Worm (Caenorhabditis elegans) whole organism, late embryonic: ENCODE data around the gene K02E7.10.

Source experiments
- C08G9.2 ChIP-seq: sonication (generic microtip); optimal IDR thresholded peaks from 2 replicates; lab custom pipeline; 2016; ENCODE audit warnings: mild to moderate bottlenecking, missing genetic modification characterization, moderate library complexity, missing compliant biosample characterization
- C38D4.7 ChIP-seq: fragments of 200-800 bp; sonication (Bioruptor generic); optimal IDR thresholded peaks from 2 replicates; lab custom pipeline; 2018; ENCODE audit warnings: mild to moderate bottlenecking, missing genetic modification characterization, moderate library complexity, missing compliant biosample characterization
- F13H6.1 ChIP-seq: sonication (generic microtip); optimal IDR thresholded peaks from 2 replicates; lab custom pipeline; 2016; ENCODE audit warnings: missing genetic modification characterization, missing compliant biosample characterization
- K09A11.1 ChIP-seq: sonication (generic microtip); optimal IDR thresholded peaks from 2 replicates; lab custom pipeline; 2017; ENCODE audit warnings: antibody characterized with exemption, mild to moderate bottlenecking, missing genetic modification characterization, missing compliant biosample characterization; ENCODE audit not compliant: insufficient read depth
- T23F11.4 ChIP-seq: fragments of 200-800 bp; sonication (Bioruptor generic); optimal IDR thresholded peaks from 2 replicates; lab custom pipeline; 2018; ENCODE audit warnings: mild to moderate bottlenecking, missing genetic modification characterization, missing compliant biosample characterization
- ceh-14 ChIP-seq: sonication (generic microtip); optimal IDR thresholded peaks from 2 replicates; lab custom pipeline; 2016; ENCODE audit warnings: missing genotype, missing genetic modification characterization, missing compliant biosample characterization
- ceh-18 ChIP-seq: sonication (generic microtip); optimal IDR thresholded peaks from 2 replicates; lab custom pipeline; 2016; ENCODE audit warnings: missing genetic modification characterization, missing compliant biosample characterization
- ceh-22 ChIP-seq: sonication (generic microtip); optimal IDR thresholded peaks from 2 replicates; lab custom pipeline; 2017; ENCODE audit warnings: missing biosample characterization, missing genetic modification characterization
- ceh-24 ChIP-seq: sonication (generic microtip); optimal IDR thresholded peaks from 2 replicates; lab custom pipeline; 2016; ENCODE audit warnings: mild to moderate bottlenecking, missing genetic modification characterization, missing compliant biosample characterization
- ceh-31 ChIP-seq: sonication (generic microtip); optimal IDR thresholded peaks from 2 replicates; lab custom pipeline; 2016; ENCODE audit warnings: missing genetic modification characterization, missing compliant biosample characterization
- ceh-48 ChIP-seq: sonication (generic microtip); optimal IDR thresholded peaks from 2 replicates; lab custom pipeline; 2016; ENCODE audit warnings: missing genetic modification characterization, inconsistent platforms, missing compliant biosample characterization
- ceh-9 ChIP-seq: sonication (generic microtip); optimal IDR thresholded peaks from 2 replicates; lab custom pipeline; 2016; ENCODE audit warnings: mild to moderate bottlenecking, missing genetic modification characterization, inconsistent platforms, missing compliant biosample characterization
- che-1 ChIP-seq: sonication (generic microtip); optimal IDR thresholded peaks from 2 replicates; lab custom pipeline; 2016; ENCODE audit warnings: mild to moderate bottlenecking, missing genetic modification characterization, missing compliant biosample characterization
- elt-2 ChIP-seq: sonication (generic microtip); optimal IDR thresholded peaks from 2 replicates; lab custom pipeline; 2016; ENCODE audit warnings: missing genetic modification reagents, missing genetic modification characterization, missing compliant biosample characterization
- elt-4 ChIP-seq: sonication (generic microtip); optimal IDR thresholded peaks from 2 replicates; lab custom pipeline; 2016; ENCODE audit warnings: missing genetic modification characterization, missing compliant biosample characterization
- hlh-13 ChIP-seq: fragments of 200-800 bp; sonication (Bioruptor generic); optimal IDR thresholded peaks from 2 replicates; lab custom pipeline; 2018; ENCODE audit warnings: mild to moderate bottlenecking, missing genetic modification characterization, missing compliant biosample characterization
- hlh-8 ChIP-seq: sonication (generic microtip); optimal IDR thresholded peaks from 2 replicates; lab custom pipeline; 2016; ENCODE audit warnings: missing genotype, missing genetic modification characterization, missing compliant biosample characterization
- lim-6 ChIP-seq: sonication (generic microtip); optimal IDR thresholded peaks from 2 replicates; lab custom pipeline; 2016; ENCODE audit warnings: missing genetic modification characterization, missing compliant biosample characterization
- madf-2 ChIP-seq: sonication (generic microtip); optimal IDR thresholded peaks from 2 replicates; lab custom pipeline; 2017; ENCODE audit warnings: missing genetic modification characterization, missing compliant biosample characterization
- nfya-1 ChIP-seq: sonication (generic microtip); optimal IDR thresholded peaks from 2 replicates; lab custom pipeline; 2017; ENCODE audit warnings: missing genetic modification characterization, mild to moderate bottlenecking, missing compliant biosample characterization, antibody characterized with exemption, moderate library complexity
- nhr-11 ChIP-seq: fragments of 150-350 bp; optimal IDR thresholded peaks from 2 replicates; lab custom pipeline; 2014; ENCODE audit warnings: missing biosample characterization, missing genetic modification characterization
- nhr-232 ChIP-seq: sonication (generic microtip); optimal IDR thresholded peaks from 2 replicates; lab custom pipeline; 2016; ENCODE audit warnings: missing genetic modification characterization, missing compliant biosample characterization
- odd-2 ChIP-seq: sonication (generic microtip); optimal IDR thresholded peaks from 2 replicates; lab custom pipeline; 2017; ENCODE audit warnings: antibody characterized with exemption, mild to moderate bottlenecking, missing genetic modification characterization, missing compliant biosample characterization
- pax-1 ChIP-seq: fragments of 150-350 bp; optimal IDR thresholded peaks from 2 replicates; lab custom pipeline; 2014; ENCODE audit warnings: missing biosample characterization, missing genetic modification characterization
- pha-2 ChIP-seq: sonication (generic microtip); optimal IDR thresholded peaks from 2 replicates; lab custom pipeline; 2017; ENCODE audit warnings: mild to moderate bottlenecking, missing genetic modification characterization, missing compliant biosample characterization
- pha-4 ChIP-seq: fragments of 150-350 bp; optimal IDR thresholded peaks from 2 replicates; lab custom pipeline; 2018; ENCODE audit warnings: missing biosample characterization, missing genetic modification reagents, missing genetic modification characterization
- pqm-1 ChIP-seq: sonication (generic microtip); optimal IDR thresholded peaks from 2 replicates; lab custom pipeline; 2016; ENCODE audit warnings: missing genetic modification characterization, missing compliant biosample characterization
- rnt-1 ChIP-seq: sonication (generic microtip); optimal IDR thresholded peaks from 2 replicates; lab custom pipeline; 2016; ENCODE audit warnings: missing genetic modification characterization, missing compliant biosample characterization
- sox-2 ChIP-seq: fragments of 200-800 bp; sonication (Bioruptor generic); IDR thresholded peaks from 2 replicates; pipeline ENCODE4 v1.3.6; 2022; ENCODE audit warnings: missing genetic modification reagents, missing genetic modification characterization, missing compliant biosample characterization
- tbx-2 ChIP-seq: sonication (generic microtip); optimal IDR thresholded peaks from 2 replicates; lab custom pipeline; 2016; ENCODE audit warnings: missing genetic modification characterization, missing compliant biosample characterization
- unc-3 ChIP-seq, 2 experiments: fragments of 200-800 bp in 1 of 2; sonication (Bioruptor generic) in 1 of 2; sonication (generic microtip) in 1 of 2; conservative IDR thresholded peaks in 1 of 2; optimal IDR thresholded peaks in 1 of 2; 2 replicates each; pipeline versions ENCODE4 v1.3.6 to Lab custom; 2016 to 2022; ENCODE audit warnings: missing compliant biosample characterization in 2 of 2, missing genetic modification characterization in 2 of 2, missing genetic modification reagents in 1 of 2
- unc-42 ChIP-seq: sonication (generic microtip); optimal IDR thresholded peaks from 2 replicates; lab custom pipeline; 2016; ENCODE audit warnings: missing genotype, missing genetic modification characterization, missing compliant biosample characterization
- ztf-16 ChIP-seq: sonication (generic microtip); optimal IDR thresholded peaks from 2 replicates; lab custom pipeline; 2017; ENCODE audit warnings: missing genetic modification characterization, missing compliant biosample characterization

The K02E7.10 gene

DNA sequence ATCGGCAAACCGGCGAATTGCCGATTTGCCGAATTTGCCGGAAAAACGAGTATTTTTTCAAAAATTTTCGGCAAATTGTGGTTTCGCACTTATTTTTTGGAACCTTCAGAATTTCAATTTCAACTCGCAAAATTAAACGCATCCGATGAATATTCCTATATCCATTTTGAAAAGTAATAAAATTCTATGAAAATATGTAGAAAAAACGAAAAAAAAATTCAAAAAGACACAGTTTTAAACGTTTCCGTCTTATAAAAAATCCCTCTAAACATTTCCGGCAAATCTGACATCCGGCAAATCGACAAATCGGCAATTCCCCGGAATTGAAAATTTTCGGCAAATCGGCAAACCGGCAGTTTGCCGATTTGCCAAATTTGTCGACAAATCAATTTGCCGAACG, 21.1 kb downstream of the K02E7.10 start, which contains the start of gene str-148:
Gene str-148, plus strand, starts transcription at position 301 of the 400 bp plus-strand sequence.
- no peak for TF ChIP-seq hlh-8 (tag; lab: Kevin White, UChicago)
- TF ChIP-seq nhr-11 (tag; lab: Kevin White, UChicago) = no peak
- TF ChIP-seq elt-2 (tag; lab: Kevin White, UChicago) = no peak
- TF ChIP-seq pha-4 (tag; lab: Kevin White, UChicago) = no peak
- no peak for TF ChIP-seq tbx-2 (tag; lab: Kevin White, UChicago)
- no peak for TF ChIP-seq ceh-24
- no peak for TF ChIP-seq T23F11.4 (GFP tag; lab: Kevin White, UChicago)
- no peak for TF ChIP-seq ceh-22 (tag; lab: Kevin White, UChicago)
- no peak for TF ChIP-seq unc-3 (GFP tag; conservative IDR thresholded peaks at IDR 0.05; lab: Robert Waterston, UW)
- no peak for TF ChIP-seq unc-3 (tag; optimal IDR thresholded peaks at IDR 0.05; lab: Kevin White, UChicago)
- no peak for TF ChIP-seq ceh-18
- no peak for TF ChIP-seq ceh-14 (tag; lab: Kevin White, UChicago)
- TF ChIP-seq pqm-1 (tag; lab: Kevin White, UChicago) = no peak
- no peak for TF ChIP-seq C08G9.2 (tag; lab: Kevin White, UChicago)
- no peak for TF ChIP-seq C38D4.7 (GFP tag; lab: Kevin White, UChicago)
- TF ChIP-seq nfya-1 (tag; lab: Kevin White, UChicago) = no peak
- TF ChIP-seq F13H6.1 = no peak
- no peak for TF ChIP-seq ceh-9

DNA sequence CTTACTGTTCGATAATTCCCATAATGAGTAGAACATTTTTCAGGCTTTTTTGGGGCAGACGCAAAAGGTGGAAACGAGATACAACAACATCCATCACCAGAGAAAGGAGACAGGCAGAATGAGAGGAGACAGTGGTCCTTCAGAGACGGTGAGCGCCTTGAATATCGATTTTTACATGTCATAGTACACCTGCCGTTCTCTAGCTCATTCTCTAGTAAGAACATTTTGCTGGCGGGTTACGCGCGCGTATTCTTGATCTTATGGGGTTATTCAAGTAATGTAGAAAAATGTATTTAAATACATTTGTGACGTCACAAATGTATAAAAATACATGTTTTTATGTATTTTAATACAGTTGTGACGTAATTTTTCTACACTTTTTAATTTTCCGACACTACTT, 22.9 kb downstream of the K02E7.10 start, which contains the start of gene fbxb-45:
Gene fbxb-45, minus strand, starts transcription at position 101 of the 400 bp plus-strand sequence.
- TF ChIP-seq ceh-48 (tag; lab: Kevin White, UChicago) = peak; percentile 9

DNA sequence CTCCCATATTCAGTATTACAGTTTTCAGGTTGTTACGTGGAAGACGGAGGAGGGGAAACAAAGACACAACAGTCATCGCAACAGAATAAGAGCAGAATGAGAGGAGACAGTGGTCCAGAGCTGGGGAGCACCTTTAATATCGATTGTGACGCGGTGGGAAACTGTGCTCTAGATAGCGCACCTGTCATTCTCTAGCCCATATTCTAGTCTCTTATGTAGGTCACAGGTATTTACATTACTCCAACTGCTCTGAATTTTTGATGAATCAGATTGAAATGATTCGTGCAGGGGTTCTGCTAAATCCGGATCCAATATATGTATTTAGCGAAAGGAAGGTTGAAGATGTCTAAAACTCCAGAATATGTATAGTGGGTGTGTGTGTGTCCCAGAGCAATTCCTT, 24.6 kb downstream of the K02E7.10 start, which contains the start of gene fbxb-41:
Gene fbxb-41, minus strand, starts transcription at position 101 of the 400 bp plus-strand sequence.
- no peak for TF ChIP-seq lim-6 (tag; lab: Kevin White, UChicago)
- no peak for TF ChIP-seq elt-4
- no peak for TF ChIP-seq pax-1 (tag; lab: Kevin White, UChicago)
- no peak for TF ChIP-seq unc-3 (GFP tag; conservative IDR thresholded peaks at IDR 0.05; lab: Robert Waterston, UW)
- no peak for TF ChIP-seq unc-3 (tag; optimal IDR thresholded peaks at IDR 0.05; lab: Kevin White, UChicago)
- no peak for TF ChIP-seq ztf-16
- TF ChIP-seq tbx-2 (tag; lab: Kevin White, UChicago) = no peak
- no peak for TF ChIP-seq madf-2 (tag; lab: Kevin White, UChicago)
- no peak for TF ChIP-seq pha-2 (tag; lab: Kevin White, UChicago)

DNA sequence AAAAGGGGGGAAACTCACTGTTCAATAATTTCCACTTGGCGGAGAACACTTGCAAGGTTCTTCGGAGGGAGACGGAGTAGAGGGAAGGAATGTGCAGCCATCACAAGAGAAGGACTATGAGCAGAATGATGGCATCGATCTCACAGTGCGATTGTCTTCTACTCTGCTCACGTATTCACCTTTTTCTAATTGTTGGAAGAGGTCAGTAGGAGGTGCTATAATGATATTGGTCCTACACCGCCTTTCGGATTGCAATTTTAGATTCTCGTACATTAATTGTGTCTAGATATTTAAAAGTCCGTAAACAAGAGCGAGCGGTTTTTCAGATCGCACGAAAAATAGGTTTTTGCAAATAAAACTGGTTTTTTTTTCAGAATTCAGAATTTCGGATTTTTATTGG, 26.3 kb downstream of the K02E7.10 start, which contains the start of gene fbxb-39:
Gene fbxb-39, minus strand, starts transcription at position 101 of the 400 bp plus-strand sequence.
- TF ChIP-seq lim-6 (tag; lab: Kevin White, UChicago) = no peak
- TF ChIP-seq unc-3 (GFP tag; conservative IDR thresholded peaks at IDR 0.05; lab: Robert Waterston, UW) = no peak
- TF ChIP-seq unc-3 (tag; optimal IDR thresholded peaks at IDR 0.05; lab: Kevin White, UChicago) = no peak
- TF ChIP-seq ceh-31 (tag; lab: Kevin White, UChicago) = no peak
- TF ChIP-seq unc-42 (tag; lab: Kevin White, UChicago) = no peak
- TF ChIP-seq nhr-232 (tag; lab: Kevin White, UChicago) = no peak
- TF ChIP-seq K09A11.1 (tag; lab: Kevin White, UChicago) = no peak
- no peak for TF ChIP-seq sox-2 (GFP tag; lab: Robert Waterston, UW)

DNA sequence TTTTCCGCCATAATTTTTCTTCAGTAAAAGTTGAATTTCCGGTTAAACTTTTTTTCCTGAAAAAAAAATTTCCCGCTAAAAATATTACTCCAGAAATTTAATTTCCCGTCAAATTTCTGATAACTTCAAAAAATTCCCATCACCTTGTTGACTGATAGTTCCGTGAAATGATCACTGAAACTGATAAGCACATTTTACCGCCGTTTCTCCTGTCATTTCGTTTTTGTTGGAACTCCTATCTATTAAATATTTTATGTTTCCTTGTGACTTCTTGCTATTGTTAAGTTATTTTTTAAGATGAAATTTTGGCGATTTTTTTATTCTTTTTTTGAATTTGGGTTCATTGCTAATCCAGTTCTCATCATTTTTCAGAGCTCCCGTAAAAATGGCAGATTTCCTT, 38.2 kb downstream of the K02E7.10 start, which contains the start of gene math-34:
Gene math-34, plus strand, starts transcription at position 371 of the 400 bp plus-strand sequence.
- TF ChIP-seq rnt-1 (no peak), odd-2 (tag; lab: Kevin White, UChicago) (no peak), hlh-13 (GFP tag; lab: Kevin White, UChicago) (no peak), che-1 (no peak)
- TF ChIP-seq, all 69 proteins: peak for 0
